Worm (Caenorhabditis elegans) whole organism, midembryonic: Measurements from ENCODE around the gene F46C3.2.

Source experiments
- cog-1 ChIP-seq: sonication (generic microtip); optimal IDR thresholded peaks from 2 replicates; lab custom pipeline; 2016; ENCODE audit warnings: missing genetic modification characterization, missing compliant biosample characterization
- med-1 ChIP-seq: sonication (generic microtip); optimal IDR thresholded peaks from 2 replicates; lab custom pipeline; 2017; ENCODE audit warnings: missing genetic modification characterization, mild to moderate bottlenecking, missing compliant biosample characterization, antibody characterized with exemption, missing genetic modification reagents; ENCODE audit not compliant: insufficient read depth
- ref-1 ChIP-seq: fragments of 200-800 bp; sonication (Bioruptor generic); conservative IDR thresholded peaks from 2 replicates; pipeline ENCODE4 v1.3.6; 2022; ENCODE audit warnings: missing genetic modification reagents, missing genetic modification characterization, missing compliant biosample characterization

DNA sequence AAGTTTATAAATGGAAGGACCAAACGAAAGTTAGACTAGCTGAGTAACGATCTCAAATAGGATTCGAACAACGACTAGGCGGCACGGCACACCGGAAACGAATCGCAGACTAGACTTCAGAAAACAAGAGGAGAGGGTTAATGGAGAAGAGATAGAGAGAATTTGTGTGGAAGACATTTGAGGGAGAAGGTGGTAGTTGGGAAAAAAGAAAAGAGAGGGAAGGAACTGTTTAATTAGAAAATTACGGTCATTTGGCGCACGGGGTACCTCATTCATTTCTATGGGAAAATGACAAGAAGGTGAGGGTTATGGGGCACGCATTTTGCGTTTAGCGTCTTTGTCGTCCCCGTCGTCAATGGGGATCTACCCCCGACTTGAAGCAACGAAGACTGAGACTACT, 35.7 kb upstream of the F46C3.2 start, which contains the start of gene F48C5.2:
- no peak for TF ChIP-seq med-1
- TF ChIP-seq ref-1 (GFP tag; lab: Robert Waterston, UW), result no peak
- TF ChIP-seq cog-1 (tag; lab: Kevin White, UChicago), result no peak
